Fruit fly (Drosophila melanogaster) whole organism, embryonic: ENCODE measurements around the gene CG15547.

Source experiments
- Asciz ChIP-seq: fragments of 200-800 bp; sonication (Bioruptor generic); optimal IDR thresholded peaks from 2 replicates; lab custom pipeline; 2017; ENCODE audit warnings: missing biosample characterization, mild to moderate bottlenecking, missing genetic modification characterization, missing genetic modification reagents
- Atf-2 ChIP-seq: fragments of 200-800 bp; sonication (Bioruptor generic); optimal IDR thresholded peaks from 2 replicates; lab custom pipeline; 2016; ENCODE audit warnings: missing biosample characterization, missing genetic modification characterization
- Atf3 ChIP-seq: fragments of 200-800 bp; sonication (Bioruptor generic); optimal IDR thresholded peaks from 3 replicates; lab custom pipeline; 2016; ENCODE audit warnings: missing biosample characterization, missing genetic modification characterization
- Awh ChIP-seq: fragments of 200-800 bp; sonication (Bioruptor generic); IDR thresholded peaks from 2 replicates; pipeline ENCODE4, ENCODE4 v1.3.6; 2022; ENCODE audit warnings: missing biosample characterization, missing genetic modification characterization
- B-H1 ChIP-seq: fragments of 200-800 bp; sonication (Bioruptor generic); IDR thresholded peaks from 3 replicates; pipeline ENCODE4 v1.3.6; 2022; ENCODE audit warnings: missing biosample characterization, missing genetic modification characterization
- BtbVII ChIP-seq: fragments of 200-800 bp; sonication (Bioruptor generic); optimal IDR thresholded peaks from 3 replicates; lab custom pipeline; 2017; ENCODE audit warnings: missing biosample characterization, mild to moderate bottlenecking, missing genetic modification characterization
- CG11093 ChIP-seq: fragments of 200-800 bp; sonication (Bioruptor generic); IDR thresholded peaks from 3 replicates; pipeline ENCODE4 v1.3.6; 2022; ENCODE audit warnings: missing biosample characterization, missing genetic modification characterization
- CG11456 ChIP-seq: fragments of 200-800 bp; sonication (Bioruptor generic); IDR thresholded peaks from 3 replicates; pipeline ENCODE4 v1.3.6; 2022; ENCODE audit warnings: missing biosample characterization, missing genetic modification characterization
- CG13624 ChIP-seq: fragments of 200-800 bp; sonication (Bioruptor generic); optimal IDR thresholded peaks from 2 replicates; lab custom pipeline; 2016; ENCODE audit warnings: missing biosample characterization, missing genetic modification characterization
- CG15269 ChIP-seq: fragments of 200-800 bp; sonication (Bioruptor generic); optimal IDR thresholded peaks from 2 replicates; lab custom pipeline; 2018; ENCODE audit warnings: missing biosample characterization, mild to moderate bottlenecking, missing genetic modification characterization, moderate library complexity
- CG1602 ChIP-seq: fragments of 200-800 bp; sonication (Bioruptor generic); optimal IDR thresholded peaks from 3 replicates; lab custom pipeline; 2016; ENCODE audit warnings: missing biosample characterization, missing genetic modification characterization
- CG17186 ChIP-seq: fragments of 200-800 bp; sonication (Bioruptor generic); optimal IDR thresholded peaks from 3 replicates; lab custom pipeline; 2017; ENCODE audit warnings: missing biosample characterization, missing genetic modification reagents, missing genetic modification characterization
- CG1792 ChIP-seq: fragments of 200-800 bp; sonication (Bioruptor generic); optimal IDR thresholded peaks from 2 replicates; lab custom pipeline; 2016; ENCODE audit warnings: missing biosample characterization, missing genetic modification characterization
- CG2116 ChIP-seq: fragments of 200-800 bp; sonication (Bioruptor generic); optimal IDR thresholded peaks from 3 replicates; lab custom pipeline; 2018; ENCODE audit warnings: missing biosample characterization, mild to moderate bottlenecking, missing genetic modification characterization
- CG2120 ChIP-seq: fragments of 200-800 bp; sonication (Bioruptor generic); optimal IDR thresholded peaks from 3 replicates; lab custom pipeline; 2016; ENCODE audit warnings: missing biosample characterization, missing genetic modification characterization
- CG2199 ChIP-seq: fragments of 200-800 bp; sonication (Bioruptor generic); IDR thresholded peaks from 3 replicates; pipeline ENCODE4 v1.3.6; 2022; ENCODE audit warnings: missing biosample characterization, missing genetic modification characterization
- CG30020 ChIP-seq: fragments of 200-800 bp; optimal IDR thresholded peaks from 2 replicates; lab custom pipeline; 2019; ENCODE audit warnings: missing biosample characterization, mild to moderate bottlenecking, missing genetic modification characterization, moderate library complexity
- CG3407 ChIP-seq: fragments of 200-800 bp; sonication (Bioruptor generic); optimal IDR thresholded peaks from 2 replicates; lab custom pipeline; 2018; ENCODE audit warnings: missing biosample characterization, mild to moderate bottlenecking, missing genetic modification characterization
- CG42726 ChIP-seq: fragments of 200-800 bp; sonication (Bioruptor generic); IDR thresholded peaks from 2 replicates; pipeline ENCODE4 v1.3.6; 2022; ENCODE audit warnings: missing biosample characterization, missing genetic modification characterization; ENCODE audit not compliant: partially characterized antibody
- CG6254 ChIP-seq: fragments of 200-800 bp; sonication (Bioruptor generic); optimal IDR thresholded peaks from 3 replicates; lab custom pipeline; 2017; ENCODE audit warnings: mild to moderate bottlenecking, missing biosample characterization, missing genetic modification reagents, missing genetic modification characterization
- CG7556 ChIP-seq: fragments of 200-800 bp; sonication (Bioruptor generic); optimal IDR thresholded peaks from 2 replicates; lab custom pipeline; 2017; ENCODE audit warnings: missing biosample characterization, mild to moderate bottlenecking, missing genetic modification characterization
- CG7963 ChIP-seq: fragments of 200-800 bp; sonication (Bioruptor generic); IDR thresholded peaks from 3 replicates; pipeline ENCODE4 v1.3.6; 2022; ENCODE audit warnings: missing biosample characterization, missing genetic modification characterization; ENCODE audit not compliant: partially characterized antibody
- CG9797 ChIP-seq: fragments of 200-800 bp; sonication (Bioruptor generic); optimal IDR thresholded peaks from 3 replicates; lab custom pipeline; 2018; ENCODE audit warnings: missing biosample characterization, mild to moderate bottlenecking, missing genetic modification characterization
- CG9876 ChIP-seq: fragments of 200-800 bp; sonication (Bioruptor generic); optimal IDR thresholded peaks from 2 replicates; lab custom pipeline; 2016; ENCODE audit warnings: missing biosample characterization, missing genetic modification characterization
- Dbx ChIP-seq: fragments of 200-800 bp; sonication (Bioruptor generic); IDR thresholded peaks from 3 replicates; pipeline ENCODE4 v1.3.6; 2022; ENCODE audit warnings: missing biosample characterization, missing genetic modification characterization
- Dek ChIP-seq: fragments of 200-800 bp; sonication (Bioruptor generic); optimal IDR thresholded peaks from 3 replicates; lab custom pipeline; 2019; ENCODE audit warnings: missing biosample characterization, mild to moderate bottlenecking, missing genetic modification characterization, moderate library complexity
- E2f2 ChIP-seq: fragments of 200-800 bp; sonication (Bioruptor generic); IDR thresholded peaks from 2 replicates; pipeline ENCODE4 v1.3.6; 2022; ENCODE audit warnings: missing biosample characterization, missing genetic modification characterization
- MBD-R2 ChIP-seq: fragments of 200-800 bp; sonication (Bioruptor generic); IDR thresholded peaks from 2 replicates; pipeline ENCODE4 v1.3.6; 2022; ENCODE audit warnings: missing biosample characterization, missing genetic modification characterization
- MTF-1 ChIP-seq: fragments of 200-800 bp; sonication (Bioruptor generic); optimal IDR thresholded peaks from 2 replicates; lab custom pipeline; 2018; ENCODE audit warnings: missing biosample characterization, mild to moderate bottlenecking, missing genetic modification characterization, borderline replicate concordance
- Mes4 ChIP-seq: fragments of 200-800 bp; sonication (Bioruptor generic); optimal IDR thresholded peaks from 2 replicates; lab custom pipeline; 2016; ENCODE audit warnings: missing biosample characterization, missing genetic modification characterization
- NfI ChIP-seq: fragments of 200-800 bp; sonication (Bioruptor generic); optimal IDR thresholded peaks from 3 replicates; lab custom pipeline; 2018; ENCODE audit warnings: missing biosample characterization, mild to moderate bottlenecking, missing genetic modification characterization, moderate library complexity
- Opbp ChIP-seq: fragments of 200-800 bp; sonication (Bioruptor generic); IDR thresholded peaks from 3 replicates; pipeline ENCODE4 v1.3.6; 2022; ENCODE audit warnings: missing biosample characterization, missing genetic modification characterization; ENCODE audit not compliant: partially characterized antibody
- Sry-δ ChIP-seq: fragments of 200-800 bp; sonication (Bioruptor generic); optimal IDR thresholded peaks from 2 replicates; lab custom pipeline; 2016; ENCODE audit warnings: missing biosample characterization, missing genetic modification characterization
- Xbp1 ChIP-seq: fragments of 200-800 bp; sonication (Bioruptor generic); optimal IDR thresholded peaks from 3 replicates; lab custom pipeline; 2016; ENCODE audit warnings: missing biosample characterization, mild to moderate bottlenecking, missing genetic modification characterization
- ato ChIP-seq: fragments of 200-800 bp; sonication (Bioruptor generic); IDR thresholded peaks from 2 replicates; pipeline ENCODE4 v1.3.6; 2022; ENCODE audit warnings: missing biosample characterization, missing genetic modification characterization; ENCODE audit not compliant: partially characterized antibody
- bbx ChIP-seq: fragments of 200-800 bp; sonication (Bioruptor generic); IDR thresholded peaks from 2 replicates; pipeline ENCODE4 v1.3.6; 2022; ENCODE audit warnings: missing biosample characterization, missing genetic modification characterization; ENCODE audit not compliant: partially characterized antibody
- cg ChIP-seq: fragments of 200-800 bp; sonication (Bioruptor generic); optimal IDR thresholded peaks from 3 replicates; lab custom pipeline; 2019; ENCODE audit warnings: missing biosample characterization, mild to moderate bottlenecking, missing genetic modification characterization, moderate library complexity
- chinmo ChIP-seq: fragments of 200-800 bp; sonication (Bioruptor generic); IDR thresholded peaks from 4 replicates; pipeline ENCODE4 v1.3.6; 2022; ENCODE audit warnings: missing biosample characterization, missing genetic modification characterization; ENCODE audit not compliant: partially characterized antibody
- crp ChIP-seq, 2 experiments: fragments of 200-800 bp; sonication (Bioruptor generic); optimal IDR thresholded peaks; 2 replicates in 1 of 2; 3 replicates in 1 of 2; lab custom pipeline; 2017; ENCODE audit warnings: missing biosample characterization in 2 of 2, missing genetic modification characterization in 2 of 2, mild to moderate bottlenecking in 1 of 2, moderate library complexity in 1 of 2
- danr ChIP-seq: fragments of 200-800 bp; sonication (Bioruptor generic); IDR thresholded peaks from 2 replicates; pipeline ENCODE4 v1.3.6; 2022; ENCODE audit warnings: missing biosample characterization, missing genetic modification characterization
- eve ChIP-seq, 2 experiments: fragments of >200 bp; optimal IDR thresholded peaks; 2 replicates each; lab custom pipeline; 2017; ENCODE audit warnings: missing biosample characterization in 2 of 2, missing genetic modification characterization in 2 of 2
- ewg ChIP-seq: fragments of 200-800 bp; sonication (Bioruptor generic); optimal IDR thresholded peaks from 3 replicates; lab custom pipeline; 2017; ENCODE audit warnings: mild to moderate bottlenecking, missing biosample characterization, missing genetic modification reagents, missing genetic modification characterization
- fu2 ChIP-seq: fragments of 200-800 bp; sonication (Bioruptor generic); optimal IDR thresholded peaks from 2 replicates; lab custom pipeline; 2016; ENCODE audit warnings: missing biosample characterization, missing genetic modification characterization
- gcm2 ChIP-seq: fragments of 200-800 bp; sonication (Bioruptor generic); optimal IDR thresholded peaks from 2 replicates; lab custom pipeline; 2016; ENCODE audit warnings: missing biosample characterization, missing genetic modification characterization
- gsb ChIP-seq: fragments of 200-800 bp; sonication (Bioruptor generic); IDR thresholded peaks from 2 replicates; pipeline ENCODE4 v1.3.6; 2022; ENCODE audit warnings: missing biosample characterization, missing genetic modification characterization
- ham ChIP-seq: fragments of 200-800 bp; sonication (Bioruptor generic); IDR thresholded peaks from 2 replicates; pipeline ENCODE4 v1.3.6; 2022; ENCODE audit warnings: missing biosample characterization, missing genetic modification characterization
- her ChIP-seq: fragments of 200-800 bp; sonication (Bioruptor generic); optimal IDR thresholded peaks from 2 replicates; lab custom pipeline; 2016; ENCODE audit warnings: missing biosample characterization, missing genetic modification characterization
- hth ChIP-seq: fragments of >200 bp; optimal IDR thresholded peaks from 2 replicates; lab custom pipeline; 2017; ENCODE audit warnings: inconsistent platforms
- mld ChIP-seq: fragments of 200-800 bp; sonication (Bioruptor generic); IDR thresholded peaks from 3 replicates; pipeline ENCODE4 v1.3.6; 2022; ENCODE audit warnings: missing biosample characterization, missing genetic modification characterization; ENCODE audit not compliant: partially characterized antibody
- shn ChIP-seq: fragments of 200-800 bp; sonication (Bioruptor generic); optimal IDR thresholded peaks from 3 replicates; lab custom pipeline; 2016; ENCODE audit warnings: missing biosample characterization, missing genetic modification characterization
- wdn ChIP-seq: fragments of 200-800 bp; sonication (Bioruptor generic); IDR thresholded peaks from 2 replicates; pipeline ENCODE4 v1.3.6; 2022; ENCODE audit warnings: missing biosample characterization, missing genetic modification characterization
- zf30C ChIP-seq: fragments of 200-800 bp; sonication (Bioruptor generic); optimal IDR thresholded peaks from 3 replicates; lab custom pipeline; 2018; ENCODE audit warnings: missing biosample characterization, mild to moderate bottlenecking, missing genetic modification characterization

Gene CG15547

dm6 chr3R:30865365-30865770 lies 17.9 kb downstream of the CG15547 start (continued):
- no peak for TF ChIP-seq CG2120 (GFP tag; lab: Kevin White, UChicago)
- no peak for TF ChIP-seq Awh (GFP tag; lab: Robert Waterston, UW)
- no peak for TF ChIP-seq gcm2 (GFP tag; lab: Kevin White, UChicago)
- TF ChIP-seq CG7556: peak; percentile 57
- TF ChIP-seq Dek (tag; lab: Kevin White, UChicago): no peak
- no peak for TF ChIP-seq zf30C (GFP tag; lab: Kevin White, UChicago)
- no peak for TF ChIP-seq CG2116 (GFP tag; lab: Kevin White, UChicago)
- TF ChIP-seq CG13624 (GFP tag; lab: Kevin White, UChicago): no peak
- TF ChIP-seq Asciz (GFP tag; lab: Kevin White, UChicago): no peak
- TF ChIP-seq mld (GFP tag; lab: Robert Waterston, UW): no peak
- TF ChIP-seq CG11456 (GFP tag; lab: Robert Waterston, UW): no peak
- TF ChIP-seq Mes4 (GFP tag; lab: Kevin White, UChicago): no peak
- TF ChIP-seq CG9876 (GFP tag; lab: Kevin White, UChicago): no peak
- TF ChIP-seq NfI (GFP tag; lab: Kevin White, UChicago): no peak
- TF ChIP-seq cg: no peak
- no peak for TF ChIP-seq Dbx (GFP tag; lab: Robert Waterston, UW)
- TF ChIP-seq ewg: peak; percentile 9
- TF ChIP-seq CG6254 (GFP tag; lab: Kevin White, UChicago): peak; percentile 2
- no peak for TF ChIP-seq hth (lab: Kevin White, UChicago)
- no peak for TF ChIP-seq Atf3 (GFP tag; lab: Kevin White, UChicago)
- no peak for TF ChIP-seq bbx
- TF ChIP-seq shn: no peak
- no peak for TF ChIP-seq ham (GFP tag; lab: Robert Waterston, UW)
- no peak for TF ChIP-seq CG11093 (GFP tag; lab: Robert Waterston, UW)
- TF ChIP-seq CG42726: no peak
- no peak for TF ChIP-seq CG30020 (tag; lab: Kevin White, UChicago)
- TF ChIP-seq CG7963 (GFP tag; lab: Robert Waterston, UW): no peak
- TF ChIP-seq B-H1 (GFP tag; lab: Robert Waterston, UW): no peak
- no peak for TF ChIP-seq Sry-δ (GFP tag; lab: Kevin White, UChicago)
- TF ChIP-seq eve (GFP tag; optimal IDR thresholded peaks at IDR 0.05; lab: Kevin White, UChicago): peak in 1 of 2 experiments; percentile 69
- TF ChIP-seq CG1602 (GFP tag; lab: Kevin White, UChicago): peak; percentile 10
- TF ChIP-seq Atf-2 (GFP tag; lab: Kevin White, UChicago): no peak
- peak; percentile 23 for TF ChIP-seq CG3407 (GFP tag; lab: Kevin White, UChicago)
- no peak for TF ChIP-seq CG1792
- no peak for TF ChIP-seq BtbVII (GFP tag; lab: Kevin White, UChicago)
- TF ChIP-seq wdn (GFP tag; lab: Robert Waterston, UW): no peak
- TF ChIP-seq CG15269: no peak
- TF ChIP-seq CG9797 (GFP tag; lab: Kevin White, UChicago): no peak
- TF ChIP-seq her (GFP tag; lab: Kevin White, UChicago): no peak
- TF ChIP-seq Opbp (GFP tag; lab: Robert Waterston, UW): no peak
- TF ChIP-seq gsb (GFP tag; lab: Robert Waterston, UW): no peak
- no peak for TF ChIP-seq MTF-1
- no peak for TF ChIP-seq crp (GFP tag; optimal IDR thresholded peaks at IDR 0.05; lab: Kevin White, UChicago)
- peak; percentile 12 for TF ChIP-seq Xbp1 (GFP tag; lab: Kevin White, UChicago)
- TF ChIP-seq MBD-R2: no peak
- no peak for TF ChIP-seq CG17186
- no peak for TF ChIP-seq ato (GFP tag; lab: Robert Waterston, UW)
- TF ChIP-seq fu2 (GFP tag; lab: Kevin White, UChicago): no peak
- TF ChIP-seq E2f2 (GFP tag; lab: Robert Waterston, UW): no peak
- no peak for TF ChIP-seq CG2199 (GFP tag; lab: Robert Waterston, UW)
- no peak for TF ChIP-seq danr (GFP tag; lab: Robert Waterston, UW)
- TF ChIP-seq chinmo (GFP tag; lab: Robert Waterston, UW): no peak
